Fruit fly (Drosophila melanogaster) whole organism: Measurements from ENCODE around the gene Sgs5bis.

ENCODE experiments used
- Dll ChIP-seq: fragments of >200 bp; optimal IDR thresholded peaks from 2 replicates; lab custom pipeline; 2017
- psq ChIP-seq: fragments of >200 bp; optimal IDR thresholded peaks from 2 replicates; lab custom pipeline; 2017

DNA sequence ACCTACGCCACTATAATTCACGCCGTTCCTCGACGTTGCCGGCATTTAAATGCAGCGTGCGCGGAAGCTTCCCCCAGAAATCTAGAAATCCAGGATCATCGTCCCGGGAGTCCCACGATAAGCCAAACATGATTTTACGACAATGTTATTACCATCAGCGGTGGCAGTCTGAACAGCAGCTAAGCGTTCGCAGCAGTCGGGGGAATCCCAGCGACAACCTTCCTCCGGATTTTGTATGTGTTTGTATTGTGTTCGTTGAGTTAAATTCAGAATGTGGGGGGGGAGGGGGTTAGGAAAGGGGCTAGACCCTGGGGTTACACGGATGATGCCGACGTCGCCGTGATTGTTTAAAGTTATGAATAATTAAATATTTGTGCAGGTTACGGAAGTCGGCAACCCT lies 49.8 kb downstream of the Sgs5bis start:
- TF ChIP-seq Dll (lab: Kevin White, UChicago): no peak
- TF ChIP-seq psq (lab: Kevin White, UChicago): no peak
